Fruit fly (Drosophila melanogaster): ENCODE results near the gene CG33673.
A peak's percentile ranks its signal among the peaks of the same experiment; 100 is the strongest.

dm6 chr2L:1989278-1989918 lies 42.9 kb upstream of the CG33673 start:
- TF ChIP-seq CG14655 (GFP tag; optimal IDR thresholded peaks at IDR 0.05) (no peak), Pif1A (GFP tag; optimal IDR thresholded peaks at IDR 0.05) (no peak), CG17806 (tag; optimal IDR thresholded peaks at IDR 0.05) (no peak), Pif1B (GFP tag; optimal IDR thresholded peaks at IDR 0.05) (no peak), CG9948 (tag; optimal IDR thresholded peaks at IDR 0.05) (no peak), EcR (GFP tag; optimal IDR thresholded peaks at IDR 0.05) (peak; percentile 57), CG12605 (GFP tag; IDR thresholded peaks at IDR 0.05) (0 out of 2 replicates have a peak, but pooled peaks have one; percentile 14), Snoo (tag; optimal IDR thresholded peaks at IDR 0.05) (no peak), gl (tag; optimal IDR thresholded peaks at IDR 0.05) (no peak), rn (GFP tag; IDR thresholded peaks at IDR 0.05) (no peak), CG8159 (tag; optimal IDR thresholded peaks at IDR 0.05) (no peak), CG15710 (tag; optimal IDR thresholded peaks at IDR 0.05) (no peak), CG8301 (tag; optimal IDR thresholded peaks at IDR 0.05) (no peak), CG10348 (GFP tag; IDR thresholded peaks at IDR 0.05) (no peak)

Data from whole organism, pupa.